Worm (Caenorhabditis elegans) whole organism, L2 larva: ENCODE results near the gene nuaf-3.
A peak's percentile ranks its signal among the peaks of the same experiment; 100 is the strongest.

Experiments
- C34F6.9 ChIP-seq: fragments of 150-350 bp; optimal IDR thresholded peaks from 2 replicates; lab custom pipeline; 2014; ENCODE audit warnings: missing biosample characterization, missing genetic modification characterization
- F13H6.1 ChIP-seq: sonication (generic microtip); optimal IDR thresholded peaks from 2 replicates; lab custom pipeline; 2016; ENCODE audit warnings: missing genetic modification characterization, missing compliant biosample characterization
- R02D3.7 ChIP-seq: fragments of 150-350 bp; optimal IDR thresholded peaks from 2 replicates; lab custom pipeline; 2014; ENCODE audit warnings: missing biosample characterization, missing genetic modification characterization
- Y55F3AM.14 ChIP-seq: fragments of 200-800 bp; sonication (Bioruptor generic); optimal IDR thresholded peaks from 2 replicates; lab custom pipeline; 2018; ENCODE audit warnings: mild to moderate bottlenecking, missing genetic modification characterization, missing compliant biosample characterization
- ZK546.5 ChIP-seq: sonication (generic microtip); optimal IDR thresholded peaks from 2 replicates; lab custom pipeline; 2017; ENCODE audit warnings: missing biosample characterization, missing genetic modification characterization
- alr-1 ChIP-seq: fragments of 150-350 bp; optimal IDR thresholded peaks from 2 replicates; lab custom pipeline; 2014; ENCODE audit warnings: missing biosample characterization, missing genetic modification characterization
- aly-2 ChIP-seq: fragments of 150-350 bp; optimal IDR thresholded peaks from 2 replicates; lab custom pipeline; 2014; ENCODE audit warnings: missing biosample characterization, missing genetic modification characterization
- ama-1 ChIP-seq: fragments of 150-350 bp; optimal IDR thresholded peaks from 2 replicates; lab custom pipeline; 2018; ENCODE audit warnings: inconsistent platforms
- blmp-1 ChIP-seq: sonication (generic microtip); optimal IDR thresholded peaks from 2 replicates; lab custom pipeline; 2017; ENCODE audit warnings: missing genetic modification characterization, mild to moderate bottlenecking, missing compliant biosample characterization, antibody characterized with exemption, moderate library complexity; ENCODE audit not compliant: insufficient read depth
- ceh-16 ChIP-seq: fragments of 150-350 bp; optimal IDR thresholded peaks from 2 replicates; lab custom pipeline; 2014; ENCODE audit warnings: missing biosample characterization, missing genetic modification characterization
- crh-2 ChIP-seq: sonication (generic microtip); optimal IDR thresholded peaks from 2 replicates; lab custom pipeline; 2017; ENCODE audit warnings: missing biosample characterization, missing genetic modification characterization
- dmd-4 ChIP-seq: sonication (generic microtip); optimal IDR thresholded peaks from 2 replicates; lab custom pipeline; 2017; ENCODE audit warnings: missing biosample characterization, missing genetic modification characterization
- egl-27 ChIP-seq: sonication (generic microtip); optimal IDR thresholded peaks from 3 replicates; lab custom pipeline; 2017; ENCODE audit warnings: missing biosample characterization, missing genetic modification reagents, missing genetic modification characterization
- elt-1 ChIP-seq: fragments of 150-350 bp; optimal IDR thresholded peaks from 2 replicates; lab custom pipeline; 2014; ENCODE audit warnings: missing biosample characterization, missing genetic modification characterization
- elt-3 ChIP-seq: sonication (generic microtip); optimal IDR thresholded peaks from 2 replicates; lab custom pipeline; 2017; ENCODE audit warnings: missing biosample characterization, missing genetic modification characterization
- fos-1 ChIP-seq: fragments of 150-350 bp; optimal IDR thresholded peaks from 2 replicates; lab custom pipeline; 2014; ENCODE audit warnings: missing biosample characterization, missing genetic modification characterization
- gmeb-1 ChIP-seq: fragments of 150-350 bp; optimal IDR thresholded peaks from 2 replicates; lab custom pipeline; 2014; ENCODE audit warnings: missing biosample characterization, missing genetic modification characterization
- lin-11 ChIP-seq: fragments of 150-350 bp; sonication (generic microtip); optimal IDR thresholded peaks from 2 replicates; lab custom pipeline; 2014; ENCODE audit warnings: missing biosample characterization, missing genetic modification characterization, inconsistent platforms, mixed read lengths
- lin-13 ChIP-seq: fragments of 150-350 bp; optimal IDR thresholded peaks from 2 replicates; lab custom pipeline; 2014; ENCODE audit warnings: missing biosample characterization, missing genetic modification reagents, missing genetic modification characterization
- lin-39 ChIP-seq: fragments of 150-350 bp; optimal IDR thresholded peaks from 2 replicates; lab custom pipeline; 2014; ENCODE audit warnings: missing biosample characterization, missing genetic modification reagents, missing genetic modification characterization
- lsy-2 ChIP-seq, 2 experiments: fragments of 150-350 bp in 1 of 2; sonication (generic microtip) in 1 of 2; optimal IDR thresholded peaks; 2 replicates each; lab custom pipeline; 2014 to 2017; ENCODE audit warnings: missing biosample characterization in 2 of 2, missing genetic modification characterization in 2 of 2
- mab-5 ChIP-seq: fragments of 150-350 bp; optimal IDR thresholded peaks from 2 replicates; lab custom pipeline; 2014; ENCODE audit warnings: missing biosample characterization, missing genetic modification characterization
- mbf-1 ChIP-seq: sonication (generic microtip); optimal IDR thresholded peaks from 2 replicates; lab custom pipeline; 2017; ENCODE audit warnings: missing biosample characterization, missing genetic modification characterization
- mdl-1 ChIP-seq, 2 experiments: fragments of 150-350 bp in 1 of 2; sonication (generic microtip) in 1 of 2; optimal IDR thresholded peaks; 2 replicates each; lab custom pipeline; 2017; ENCODE audit warnings: missing biosample characterization in 2 of 2, missing genetic modification characterization in 2 of 2
- nhr-10 ChIP-seq: sonication (generic microtip); optimal IDR thresholded peaks from 2 replicates; lab custom pipeline; 2017; ENCODE audit warnings: missing biosample characterization, missing genetic modification characterization
- nhr-11 ChIP-seq: fragments of 150-350 bp; optimal IDR thresholded peaks from 2 replicates; lab custom pipeline; 2014; ENCODE audit warnings: missing biosample characterization, missing genetic modification characterization
- nhr-12 ChIP-seq: fragments of 150-350 bp; optimal IDR thresholded peaks from 2 replicates; lab custom pipeline; 2014; ENCODE audit warnings: missing biosample characterization, missing genetic modification characterization
- nhr-129 ChIP-seq: fragments of 150-350 bp; optimal IDR thresholded peaks from 2 replicates; lab custom pipeline; 2014; ENCODE audit warnings: missing biosample characterization, missing genetic modification characterization
- nhr-21 ChIP-seq: fragments of 150-350 bp; optimal IDR thresholded peaks from 2 replicates; lab custom pipeline; 2014; ENCODE audit warnings: missing biosample characterization, missing genetic modification characterization
- nhr-23 ChIP-seq: fragments of 150-350 bp; optimal IDR thresholded peaks from 2 replicates; lab custom pipeline; 2014; ENCODE audit warnings: missing biosample characterization, missing genetic modification reagents, missing genetic modification characterization
- nhr-237 ChIP-seq: fragments of 150-350 bp; optimal IDR thresholded peaks from 2 replicates; lab custom pipeline; 2014; ENCODE audit warnings: missing biosample characterization, missing genetic modification characterization
- nhr-25 ChIP-seq: fragments of 150-350 bp; sonication (generic microtip); optimal IDR thresholded peaks from 3 replicates; lab custom pipeline; 2014; ENCODE audit warnings: missing biosample characterization, missing genetic modification characterization
- nhr-6 ChIP-seq: fragments of 150-350 bp; optimal IDR thresholded peaks from 2 replicates; lab custom pipeline; 2014; ENCODE audit warnings: missing biosample characterization, missing genetic modification characterization
- nhr-77 ChIP-seq: fragments of 150-350 bp; optimal IDR thresholded peaks from 2 replicates; lab custom pipeline; 2014; ENCODE audit warnings: missing biosample characterization, missing genetic modification characterization
- sem-4 ChIP-seq: fragments of 150-350 bp; optimal IDR thresholded peaks from 2 replicates; lab custom pipeline; 2014; ENCODE audit warnings: missing biosample characterization, missing genetic modification reagents, missing genetic modification characterization
- skn-1 ChIP-seq: sonication (generic microtip); optimal IDR thresholded peaks from 2 replicates; lab custom pipeline; 2017; ENCODE audit warnings: missing biosample characterization, missing genetic modification characterization
- sma-3 ChIP-seq: sonication (generic microtip); optimal IDR thresholded peaks from 2 replicates; lab custom pipeline; 2016; ENCODE audit warnings: missing genetic modification reagents, missing genetic modification characterization, missing compliant biosample characterization
- sma-9 ChIP-seq, 2 experiments: fragments of 150-350 bp in 1 of 2; sonication (generic microtip) in 1 of 2; optimal IDR thresholded peaks; 2 replicates each; lab custom pipeline; 2014 to 2016; ENCODE audit warnings: missing genetic modification characterization in 2 of 2, mild to moderate bottlenecking in 1 of 2, missing biosample characterization in 1 of 2, missing compliant biosample characterization in 1 of 2, missing genetic modification reagents in 1 of 2, moderate library complexity in 1 of 2
- snpc-4 ChIP-seq: fragments of 150-350 bp; optimal IDR thresholded peaks from 2 replicates; lab custom pipeline; 2014; ENCODE audit warnings: missing biosample characterization, missing genetic modification characterization
- unc-39 ChIP-seq: fragments of 150-350 bp; optimal IDR thresholded peaks from 2 replicates; lab custom pipeline; 2014; ENCODE audit warnings: missing biosample characterization, missing genetic modification characterization
- unc-55 ChIP-seq: fragments of 150-350 bp; sonication (generic microtip); optimal IDR thresholded peaks from 3 replicates; lab custom pipeline; 2014; ENCODE audit warnings: missing biosample characterization, missing genetic modification reagents, missing genetic modification characterization
- zag-1 ChIP-seq: fragments of 150-350 bp; optimal IDR thresholded peaks from 2 replicates; lab custom pipeline; 2014; ENCODE audit warnings: missing biosample characterization, missing genetic modification characterization
- ztf-1 ChIP-seq: fragments of 200-800 bp; sonication (Bioruptor generic); conservative IDR thresholded peaks from 2 replicates; pipeline ENCODE4 v1.3.6; 2022; ENCODE audit warnings: missing genetic modification characterization, missing compliant biosample characterization
- ztf-11 ChIP-seq: sonication (generic microtip); optimal IDR thresholded peaks from 2 replicates; lab custom pipeline; 2017; ENCODE audit warnings: missing biosample characterization, missing genetic modification characterization
- ztf-4 ChIP-seq: fragments of 150-350 bp; optimal IDR thresholded peaks from 2 replicates; lab custom pipeline; 2014; ENCODE audit warnings: missing biosample characterization, missing genetic modification characterization

nuaf-3 gene

ce11 chrIV:11146962-11147470 lies 37.1 kb upstream of the nuaf-3 start, which contains the start of gene pigq-1 (continued):
- peak; percentile 55 for TF ChIP-seq nhr-21 (tag; lab: Kevin White, UChicago)
- no peak for TF ChIP-seq alr-1 (tag; lab: Kevin White, UChicago)
- peak; percentile 5 for TF ChIP-seq F13H6.1

ce11 chrIV:11148788-11149366 lies 35.2 kb upstream of the nuaf-3 start:
- TF ChIP-seq sma-9 (GFP tag; optimal IDR thresholded peaks at IDR 0.05; lab: Kevin White, UChicago) (no peak), sma-9 (tag; optimal IDR thresholded peaks at IDR 0.05; lab: Kevin White, UChicago) (no peak), skn-1 (tag; lab: Kevin White, UChicago) (no peak), blmp-1 (tag; lab: Kevin White, UChicago) (no peak), F13H6.1 (no peak), lin-39 (no peak), nhr-237 (no peak), mdl-1 (tag; optimal IDR thresholded peaks at IDR 0.05; lab: Kevin White, UChicago) (no peak), nhr-129 (peak; percentile 42), lin-13 (no peak), crh-2 (tag; lab: Kevin White, UChicago) (peak; percentile 52), unc-55 (no peak), gmeb-1 (tag; lab: Kevin White, UChicago) (peak; percentile 20), C34F6.9 (tag; lab: Kevin White, UChicago) (peak; percentile 13)

- peak; percentile 91 for TF ChIP-seq F13H6.1
- TF ChIP-seq sma-3 (GFP tag; lab: Kevin White, UChicago): peak; percentile 96
- TF ChIP-seq sma-9 (GFP tag; optimal IDR thresholded peaks at IDR 0.05; lab: Kevin White, UChicago): peak; percentile 95
- TF ChIP-seq sma-9 (tag; optimal IDR thresholded peaks at IDR 0.05; lab: Kevin White, UChicago): no peak
- peak; percentile 76 for TF ChIP-seq blmp-1 (tag; lab: Kevin White, UChicago)
- peak; percentile 98 for TF ChIP-seq zag-1 (tag; lab: Kevin White, UChicago)
- TF ChIP-seq nhr-237: peak; percentile 49
- TF ChIP-seq nhr-11: no peak
- no peak for TF ChIP-seq ztf-1 (GFP tag; lab: Robert Waterston, UW)
- peak; percentile 92 for TF ChIP-seq sem-4 (tag; lab: Kevin White, UChicago)
- no peak for TF ChIP-seq unc-39
- peak; percentile 94 for TF ChIP-seq ztf-4 (tag; lab: Kevin White, UChicago)
- TF ChIP-seq dmd-4 (tag; lab: Kevin White, UChicago): no peak
- TF ChIP-seq mdl-1 (tag; optimal IDR thresholded peaks at IDR 0.05; lab: Kevin White, UChicago): peak; percentile 50 to 65
- TF ChIP-seq Y55F3AM.14 (GFP tag; lab: Kevin White, UChicago): peak; percentile 76
- peak; percentile 98 for TF ChIP-seq unc-55
- TF ChIP-seq ztf-11 (tag; lab: Kevin White, UChicago): no peak
- peak; percentile 53 for TF ChIP-seq R02D3.7
- no peak for TF ChIP-seq nhr-23 (tag; lab: Kevin White, UChicago)
- TF ChIP-seq ZK546.5 (tag; lab: Kevin White, UChicago): peak; percentile 98
- TF ChIP-seq nhr-12 (tag; lab: Kevin White, UChicago): no peak
- no peak for TF ChIP-seq elt-3
- TF ChIP-seq gmeb-1 (tag; lab: Kevin White, UChicago): peak; percentile 91
- TF ChIP-seq ceh-16 (tag; lab: Kevin White, UChicago): peak; percentile 31
- TF ChIP-seq skn-1 (tag; lab: Kevin White, UChicago): peak; percentile 62
- TF ChIP-seq lsy-2 (tag; optimal IDR thresholded peaks at IDR 0.05; lab: Kevin White, UChicago): peak; percentile 97 to 99
- peak; percentile 93 for TF ChIP-seq nhr-25 (tag; lab: Kevin White, UChicago)
- no peak for TF ChIP-seq mbf-1 (tag; lab: Kevin White, UChicago)
- peak; percentile 91 for TF ChIP-seq nhr-129
- peak; percentile 69 for TF ChIP-seq nhr-10 (tag; lab: Kevin White, UChicago)
- no peak for TF ChIP-seq nhr-77 (tag; lab: Kevin White, UChicago)
- peak; percentile 73 for TF ChIP-seq mab-5 (tag; lab: Kevin White, UChicago)
- TF ChIP-seq egl-27 (tag; lab: Kevin White, UChicago): peak; percentile 86
- TF ChIP-seq ama-1 (lab: Kevin White, UChicago): peak; percentile 36
- no peak for TF ChIP-seq aly-2 (tag; lab: Kevin White, UChicago)
- TF ChIP-seq lin-11: peak; percentile 95
- TF ChIP-seq lin-13: peak; percentile 96
- TF ChIP-seq crh-2 (tag; lab: Kevin White, UChicago): peak; percentile 97
- no peak for TF ChIP-seq elt-1 (tag; lab: Kevin White, UChicago)
- TF ChIP-seq alr-1 (tag; lab: Kevin White, UChicago): no peak
- peak; percentile 92 for TF ChIP-seq nhr-6 (tag; lab: Kevin White, UChicago)
- peak; percentile 93 for TF ChIP-seq C34F6.9 (tag; lab: Kevin White, UChicago)
- no peak for TF ChIP-seq lin-39
- TF ChIP-seq snpc-4 (tag; lab: Kevin White, UChicago): peak; percentile 72
- TF ChIP-seq fos-1 (tag; lab: Kevin White, UChicago): peak; percentile 81
Measured at ce11 chrIV:11149454-11150163, 34.5 kb upstream of the nuaf-3 start, which contains the start of the genes F01G4.6 and pfd-1. TSS of gene F01G4.6 (minus strand) at chrIV:11149504. TSS of gene pfd-1 (plus strand) at chrIV:11150113.
